Worm (Caenorhabditis elegans) whole organism, early embryonic: ENCODE measurements around the gene bre-5.

Experiments used
- aly-1 ChIP-seq: sonication (generic microtip); optimal IDR thresholded peaks from 2 replicates; lab custom pipeline; 2016; ENCODE audit warnings: missing genetic modification characterization, missing compliant biosample characterization
- ama-1 ChIP-seq: fragments of 150-350 bp; optimal IDR thresholded peaks from 2 replicates; lab custom pipeline; 2014
- flt-1 ChIP-seq: fragments of 200-800 bp; sonication (Bioruptor generic); IDR thresholded peaks from 2 replicates; pipeline ENCODE4 v1.3.6; 2022; ENCODE audit warnings: missing genetic modification characterization, missing compliant biosample characterization
- hmg-4 ChIP-seq: fragments of 200-800 bp; sonication (Bioruptor generic); optimal IDR thresholded peaks from 2 replicates; lab custom pipeline; 2018; ENCODE audit warnings: mild to moderate bottlenecking, missing genetic modification characterization, missing compliant biosample characterization
- hnd-1 ChIP-seq: sonication (generic microtip); optimal IDR thresholded peaks from 2 replicates; lab custom pipeline; 2016; ENCODE audit warnings: missing genetic modification characterization, missing compliant biosample characterization
- pes-1 ChIP-seq: fragments of 200-800 bp; sonication (Bioruptor generic); IDR thresholded peaks from 2 replicates; pipeline ENCODE4 v1.3.6; 2022; ENCODE audit warnings: missing genetic modification reagents, missing genetic modification characterization, missing compliant biosample characterization
- sea-1 ChIP-seq: fragments of 200-800 bp; sonication (Bioruptor generic); conservative IDR thresholded peaks from 2 replicates; pipeline ENCODE4 v1.3.6; 2022; ENCODE audit warnings: missing genetic modification characterization, missing compliant biosample characterization
- tbx-37 ChIP-seq: fragments of 200-800 bp; sonication (Bioruptor generic); conservative IDR thresholded peaks from 2 replicates; pipeline ENCODE4 v1.3.6; 2022; ENCODE audit warnings: missing genetic modification reagents, missing genetic modification characterization, missing compliant biosample characterization
- tra-4 ChIP-seq: sonication (generic microtip); optimal IDR thresholded peaks from 2 replicates; lab custom pipeline; 2017; ENCODE audit warnings: missing genetic modification characterization, missing compliant biosample characterization

- TF ChIP-seq aly-1 (tag; lab: Kevin White, UChicago) (no peak), hnd-1 (no peak), tbx-37 (no peak), tra-4 (tag; lab: Kevin White, UChicago) (no peak), sea-1 (GFP tag; lab: Robert Waterston, UW) (no peak), hmg-4 (no peak), pes-1 (GFP tag; lab: Robert Waterston, UW) (no peak), ama-1 (lab: Kevin White, UChicago) (no peak), flt-1 (GFP tag; lab: Robert Waterston, UW) (no peak)
These were observed 37.9 kb downstream of the bre-5 start, which contains the start of gene spe-17 for ce11 chrIV:12013120-12013519.
